Worm (Caenorhabditis elegans) whole organism, mixed stage, embryonic: ENCODE results near the gene F13C5.3.

ENCODE experiments used
- ces-1 ChIP-seq: fragments of 150-350 bp; optimal IDR thresholded peaks from 2 replicates; lab custom pipeline; 2014; ENCODE audit warnings: missing biosample characterization, missing genetic modification reagents, missing genetic modification characterization
- nhr-237 ChIP-seq: fragments of 150-350 bp; optimal IDR thresholded peaks from 2 replicates; lab custom pipeline; 2014; ENCODE audit warnings: missing biosample characterization, missing genetic modification characterization
- nhr-76 ChIP-seq: sonication (generic microtip); optimal IDR thresholded peaks from 2 replicates; lab custom pipeline; 2017; ENCODE audit warnings: missing biosample characterization, missing genetic modification characterization
- unc-120 ChIP-seq: sonication (generic microtip); optimal IDR thresholded peaks from 2 replicates; lab custom pipeline; 2017; ENCODE audit warnings: missing genetic modification characterization, missing compliant biosample characterization; ENCODE audit not compliant: poor library complexity, severe bottlenecking
- unc-62 ChIP-seq: fragments of 150-350 bp; optimal IDR thresholded peaks from 2 replicates; lab custom pipeline; 2014; ENCODE audit warnings: missing biosample characterization, missing genetic modification reagents, missing genetic modification characterization
- ztf-11 ChIP-seq: fragments of 150-350 bp; optimal IDR thresholded peaks from 2 replicates; lab custom pipeline; 2014; ENCODE audit warnings: missing biosample characterization, missing genetic modification characterization

ce11 chrX:593245-593733 lies 6.1 kb downstream of the F13C5.3 start:
- TF ChIP-seq nhr-76 (tag; lab: Kevin White, UChicago) (no peak), ces-1 (GFP tag; lab: Kevin White, UChicago) (peak; percentile 54), ztf-11 (peak; percentile 84), unc-120 (tag; lab: Kevin White, UChicago) (peak; percentile 96), unc-62 (peak; percentile 69), nhr-237 (tag; lab: Kevin White, UChicago) (peak; percentile 62)
